Fruit fly (Drosophila melanogaster) whole organism, pupa: ENCODE measurements around the gene CG16753.
A peak's percentile ranks its signal among the peaks of the same experiment; 100 is the strongest.

Experiments used
- CG14655 ChIP-seq: fragments of 200-800 bp; sonication (Bioruptor generic); optimal IDR thresholded peaks from 3 replicates; lab custom pipeline; 2017; ENCODE audit warnings: mild to moderate bottlenecking, missing biosample characterization, missing genetic modification reagents, missing genetic modification characterization
- CG17806 ChIP-seq: fragments of 200-800 bp; sonication (Bioruptor generic); optimal IDR thresholded peaks from 2 replicates; lab custom pipeline; 2018; ENCODE audit warnings: missing biosample characterization, mild to moderate bottlenecking, missing genetic modification characterization, moderate library complexity
- CG34367 ChIP-seq: fragments of 200-800 bp; sonication (Bioruptor generic); optimal IDR thresholded peaks from 2 replicates; lab custom pipeline; 2018; ENCODE audit warnings: missing biosample characterization, mild to moderate bottlenecking, missing genetic modification characterization
- CG8159 ChIP-seq: fragments of 200-800 bp; sonication (Bioruptor generic); optimal IDR thresholded peaks from 3 replicates; lab custom pipeline; 2018; ENCODE audit warnings: missing biosample characterization, mild to moderate bottlenecking, missing genetic modification characterization, moderate library complexity
- CG9948 ChIP-seq: fragments of 200-800 bp; sonication (Bioruptor generic); optimal IDR thresholded peaks from 2 replicates; lab custom pipeline; 2018; ENCODE audit warnings: missing biosample characterization, mild to moderate bottlenecking, missing genetic modification characterization, moderate library complexity
- Ets98B ChIP-seq: fragments of 200-800 bp; sonication (Bioruptor generic); IDR thresholded peaks from 2 replicates; pipeline ENCODE4 v1.3.6; 2022; ENCODE audit warnings: missing biosample characterization, missing genetic modification characterization
- Pif1A ChIP-seq: fragments of 200-800 bp; sonication (Bioruptor generic); optimal IDR thresholded peaks from 3 replicates; lab custom pipeline; 2016; ENCODE audit warnings: missing biosample characterization, missing genetic modification characterization
- fd96Ca ChIP-seq: fragments of 200-800 bp; sonication (Bioruptor generic); IDR thresholded peaks from 3 replicates; pipeline ENCODE4 v1.3.6; 2022; ENCODE audit warnings: missing biosample characterization, missing genetic modification characterization
- rn ChIP-seq: fragments of 200-800 bp; sonication (Bioruptor generic); IDR thresholded peaks from 2 replicates; pipeline ENCODE4 v1.3.6; 2022; ENCODE audit warnings: missing biosample characterization, missing genetic modification characterization

- peak; percentile 69 for TF ChIP-seq CG9948 (tag; lab: Kevin White, UChicago)
- no peak; the same call in 1 of the 2 replicates for TF ChIP-seq Ets98B (GFP tag; lab: Robert Waterston, UW)
- peak; percentile 48 for TF ChIP-seq CG14655 (GFP tag; lab: Kevin White, UChicago)
- peak; percentile 58 for TF ChIP-seq CG17806 (tag; lab: Kevin White, UChicago)
- TF ChIP-seq CG34367 (tag; lab: Kevin White, UChicago) = peak; percentile 16
- peak; percentile 51 for TF ChIP-seq CG8159 (tag; lab: Kevin White, UChicago)
- TF ChIP-seq fd96Ca = no peak; the same call in 2 of the 3 replicates
- TF ChIP-seq Pif1A (GFP tag; lab: Kevin White, UChicago) = peak; percentile 48
- TF ChIP-seq rn (GFP tag; lab: Robert Waterston, UW) = no peak
Observed at dm6 chr3L:3071675-3072583, 17.1 kb downstream of the CG16753 start.
